Fruit fly (Drosophila melanogaster) whole organism, embryonic: ENCODE data around the gene Fmr1.
A peak's percentile ranks its signal among the peaks of the same experiment; 100 is the strongest.

Experiments
- Ada2b ChIP-seq: fragments of 200-800 bp; sonication (Bioruptor generic); IDR thresholded peaks from 2 replicates; pipeline ENCODE4 v1.3.6; 2022; ENCODE audit warnings: missing biosample characterization, missing genetic modification characterization
- CG10209 ChIP-seq: fragments of 200-800 bp; sonication (Bioruptor generic); optimal IDR thresholded peaks from 3 replicates; lab custom pipeline; 2017; ENCODE audit warnings: missing biosample characterization, mild to moderate bottlenecking, missing genetic modification characterization, missing genetic modification reagents
- CG10321 ChIP-seq: fragments of 200-800 bp; sonication (Bioruptor generic); IDR thresholded peaks from 2 replicates; pipeline ENCODE4 v1.3.6; 2022; ENCODE audit warnings: missing biosample characterization, missing genetic modification characterization
- CG10462 ChIP-seq: fragments of 200-800 bp; sonication (Bioruptor generic); optimal IDR thresholded peaks from 2 replicates; lab custom pipeline; 2016; ENCODE audit warnings: missing biosample characterization, missing genetic modification characterization
- CG10543 ChIP-seq: fragments of 200-800 bp; sonication (Bioruptor generic); optimal IDR thresholded peaks from 3 replicates; lab custom pipeline; 2017; ENCODE audit warnings: missing biosample characterization, mild to moderate bottlenecking, missing genetic modification characterization, moderate library complexity
- CG11398 ChIP-seq: fragments of 200-800 bp; sonication (Bioruptor generic); optimal IDR thresholded peaks from 2 replicates; lab custom pipeline; 2016; ENCODE audit warnings: missing biosample characterization, missing genetic modification characterization
- CG11504 ChIP-seq: fragments of 200-800 bp; sonication (Bioruptor generic); optimal IDR thresholded peaks from 3 replicates; lab custom pipeline; 2019; ENCODE audit warnings: missing biosample characterization, mild to moderate bottlenecking, missing genetic modification characterization, moderate library complexity
- CG11560 ChIP-seq: fragments of 200-800 bp; sonication (Bioruptor generic); IDR thresholded peaks from 3 replicates; pipeline ENCODE4 v1.3.6; 2022; ENCODE audit warnings: missing biosample characterization, missing genetic modification characterization
- CG12391 ChIP-seq: fragments of 200-800 bp; sonication (Bioruptor generic); optimal IDR thresholded peaks from 3 replicates; lab custom pipeline; 2018; ENCODE audit warnings: missing biosample characterization, mild to moderate bottlenecking, missing genetic modification characterization, moderate library complexity
- CG14441 ChIP-seq: fragments of 200-800 bp; sonication (Bioruptor generic); IDR thresholded peaks from 2 replicates; pipeline ENCODE4 v1.3.6; 2022; ENCODE audit warnings: missing biosample characterization, missing genetic modification characterization
- CG15011 ChIP-seq: fragments of 200-800 bp; sonication (Bioruptor generic); optimal IDR thresholded peaks from 3 replicates; lab custom pipeline; 2018; ENCODE audit warnings: missing biosample characterization, mild to moderate bottlenecking, missing genetic modification characterization
- CG15073 ChIP-seq: fragments of 200-800 bp; sonication (Bioruptor generic); optimal IDR thresholded peaks from 2 replicates; lab custom pipeline; 2016; ENCODE audit warnings: missing biosample characterization, missing genetic modification characterization
- CG17361 ChIP-seq: fragments of 200-800 bp; sonication (Bioruptor generic); IDR thresholded peaks from 3 replicates; pipeline ENCODE4 v1.3.6; 2022; ENCODE audit warnings: missing biosample characterization, missing genetic modification characterization
- CG1832 ChIP-seq: fragments of 200-800 bp; sonication (Bioruptor generic); optimal IDR thresholded peaks from 2 replicates; lab custom pipeline; 2017; ENCODE audit warnings: missing biosample characterization, mild to moderate bottlenecking, missing genetic modification characterization, inconsistent platforms
- CG30020 ChIP-seq: fragments of 200-800 bp; optimal IDR thresholded peaks from 2 replicates; lab custom pipeline; 2019; ENCODE audit warnings: missing biosample characterization, mild to moderate bottlenecking, missing genetic modification characterization, moderate library complexity
- CG31365 ChIP-seq: fragments of 200-800 bp; sonication (Bioruptor generic); optimal IDR thresholded peaks from 2 replicates; lab custom pipeline; 2018; ENCODE audit warnings: missing biosample characterization, mild to moderate bottlenecking, missing genetic modification characterization
- CG3407 ChIP-seq: fragments of 200-800 bp; sonication (Bioruptor generic); optimal IDR thresholded peaks from 2 replicates; lab custom pipeline; 2018; ENCODE audit warnings: missing biosample characterization, mild to moderate bottlenecking, missing genetic modification characterization
- CG42726 ChIP-seq: fragments of 200-800 bp; sonication (Bioruptor generic); IDR thresholded peaks from 2 replicates; pipeline ENCODE4 v1.3.6; 2022; ENCODE audit warnings: missing biosample characterization, missing genetic modification characterization; ENCODE audit not compliant: partially characterized antibody
- CG4854 ChIP-seq: fragments of 200-800 bp; sonication (Bioruptor generic); optimal IDR thresholded peaks from 2 replicates; lab custom pipeline; 2016; ENCODE audit warnings: missing biosample characterization, missing genetic modification characterization, inconsistent platforms
- CG6272 ChIP-seq: fragments of 200-800 bp; sonication (Bioruptor generic); IDR thresholded peaks from 2 replicates; pipeline ENCODE4 v1.3.6; 2022; ENCODE audit warnings: missing biosample characterization, missing genetic modification characterization
- CG8290 ChIP-seq, 3 experiments: fragments of 200-800 bp; sonication (Bioruptor generic); optimal IDR thresholded peaks; 2 replicates each; lab custom pipeline; 2016 to 2019; ENCODE audit warnings: missing biosample characterization in 3 of 3, missing genetic modification characterization in 3 of 3, mild to moderate bottlenecking in 2 of 3, moderate library complexity in 1 of 3
- Chrac-16 ChIP-seq: fragments of 200-800 bp; sonication (Bioruptor generic); optimal IDR thresholded peaks from 3 replicates; lab custom pipeline; 2016; ENCODE audit warnings: missing biosample characterization, missing genetic modification characterization
- CoRest ChIP-seq: fragments of 200-800 bp; sonication (Bioruptor generic); optimal IDR thresholded peaks from 3 replicates; lab custom pipeline; 2018; ENCODE audit warnings: missing biosample characterization, mild to moderate bottlenecking, missing genetic modification characterization, moderate library complexity
- Dip2 ChIP-seq: fragments of 200-800 bp; sonication (Bioruptor generic); IDR thresholded peaks from 2 replicates; pipeline ENCODE4 v1.3.6; 2022; ENCODE audit warnings: missing biosample characterization, missing genetic modification characterization
- Dll ChIP-seq: fragments of 200-800 bp; sonication (Bioruptor generic); IDR thresholded peaks from 4 replicates; pipeline ENCODE4 v1.3.6; 2022; ENCODE audit warnings: missing biosample characterization, missing genetic modification characterization; ENCODE audit not compliant: partially characterized antibody
- Fer1 ChIP-seq: fragments of 200-800 bp; sonication (Bioruptor generic); optimal IDR thresholded peaks from 2 replicates; lab custom pipeline; 2017; ENCODE audit warnings: missing biosample characterization, mild to moderate bottlenecking, missing genetic modification characterization
- Gsc ChIP-seq: fragments of 200-800 bp; sonication (Bioruptor generic); IDR thresholded peaks from 2 replicates; pipeline ENCODE4 v1.3.6; 2022; ENCODE audit warnings: missing biosample characterization, missing genetic modification characterization
- Gug ChIP-seq: fragments of 200-800 bp; sonication (Bioruptor generic); IDR thresholded peaks from 4 replicates; pipeline ENCODE4 v1.3.6; 2022; ENCODE audit warnings: missing biosample characterization, missing genetic modification characterization
- Hand ChIP-seq: fragments of 200-800 bp; sonication (Bioruptor generic); optimal IDR thresholded peaks from 2 replicates; lab custom pipeline; 2017; ENCODE audit warnings: mild to moderate bottlenecking, missing biosample characterization, missing genetic modification reagents, missing genetic modification characterization
- HmgZ ChIP-seq: fragments of 200-800 bp; sonication (Bioruptor generic); optimal IDR thresholded peaks from 2 replicates; lab custom pipeline; 2018; ENCODE audit warnings: missing biosample characterization, mild to moderate bottlenecking, missing genetic modification characterization
- Hr3 ChIP-seq: fragments of 200-800 bp; sonication (Bioruptor generic); optimal IDR thresholded peaks from 3 replicates; lab custom pipeline; 2016; ENCODE audit warnings: missing biosample characterization, missing genetic modification characterization
- Hr51 ChIP-seq, 2 experiments: fragments of 200-800 bp; sonication (Bioruptor generic); optimal IDR thresholded peaks; 2 replicates in 1 of 2; 3 replicates in 1 of 2; lab custom pipeline; 2016 to 2018; ENCODE audit warnings: missing biosample characterization in 2 of 2, missing genetic modification characterization in 2 of 2, mild to moderate bottlenecking in 1 of 2, moderate library complexity in 1 of 2
- MTF-1 ChIP-seq: fragments of 200-800 bp; sonication (Bioruptor generic); optimal IDR thresholded peaks from 2 replicates; lab custom pipeline; 2018; ENCODE audit warnings: missing biosample characterization, mild to moderate bottlenecking, missing genetic modification characterization, borderline replicate concordance
- Mrtf ChIP-seq: fragments of 200-800 bp; sonication (Bioruptor generic); IDR thresholded peaks from 3 replicates; pipeline ENCODE4 v1.3.6; 2022; ENCODE audit warnings: missing biosample characterization, missing genetic modification characterization
- Taf1 ChIP-seq: fragments of 200-800 bp; sonication (Bioruptor generic); IDR thresholded peaks from 2 replicates; pipeline ENCODE4 v1.3.6; 2022; ENCODE audit warnings: missing biosample characterization, missing genetic modification characterization
- aop ChIP-seq: fragments of 200-800 bp; sonication (Bioruptor generic); IDR thresholded peaks from 2 replicates; pipeline ENCODE4 v1.3.6; 2022; ENCODE audit warnings: missing biosample characterization, missing genetic modification characterization
- bcd ChIP-seq: fragments of 200-800 bp; sonication (Bioruptor generic); optimal IDR thresholded peaks from 2 replicates; lab custom pipeline; 2017; ENCODE audit warnings: missing biosample characterization, mild to moderate bottlenecking, missing genetic modification characterization
- chn ChIP-seq: fragments of 200-800 bp; sonication (Bioruptor generic); optimal IDR thresholded peaks from 2 replicates; lab custom pipeline; 2016; ENCODE audit warnings: missing biosample characterization, missing genetic modification characterization
- crp ChIP-seq, 2 experiments: fragments of 200-800 bp; sonication (Bioruptor generic); optimal IDR thresholded peaks; 2 replicates in 1 of 2; 3 replicates in 1 of 2; lab custom pipeline; 2017; ENCODE audit warnings: missing biosample characterization in 2 of 2, missing genetic modification characterization in 2 of 2, mild to moderate bottlenecking in 1 of 2, moderate library complexity in 1 of 2
- dysf ChIP-seq: fragments of 200-800 bp; sonication (Bioruptor generic); IDR thresholded peaks from 3 replicates; pipeline ENCODE4 v1.3.6; 2022; ENCODE audit warnings: missing biosample characterization, missing genetic modification characterization
- exex ChIP-seq: fragments of 200-800 bp; sonication (Bioruptor generic); optimal IDR thresholded peaks from 4 replicates; lab custom pipeline; 2018; ENCODE audit warnings: missing biosample characterization, mild to moderate bottlenecking, missing genetic modification characterization, moderate library complexity
- fru ChIP-seq: fragments of >200 bp; optimal IDR thresholded peaks from 2 replicates; lab custom pipeline; 2017
- gt ChIP-seq: fragments of 200-800 bp; sonication (Bioruptor generic); IDR thresholded peaks from 2 replicates; pipeline ENCODE4 v1.3.6; 2022; ENCODE audit warnings: missing biosample characterization, missing genetic modification characterization
- h ChIP-seq: fragments of >200 bp; optimal IDR thresholded peaks from 2 replicates; lab custom pipeline; 2017
- her ChIP-seq: fragments of 200-800 bp; sonication (Bioruptor generic); optimal IDR thresholded peaks from 2 replicates; lab custom pipeline; 2016; ENCODE audit warnings: missing biosample characterization, missing genetic modification characterization
- lola ChIP-seq, 3 experiments: fragments of >200 bp in 2 of 3; fragments of 200-800 bp in 1 of 3; sonication (Bioruptor generic) in 1 of 3; optimal IDR thresholded peaks; 2 replicates each; lab custom pipeline; 2017 to 2019; ENCODE audit warnings: missing biosample characterization in 3 of 3, missing genetic modification characterization in 3 of 3, mild to moderate bottlenecking in 1 of 3, moderate library complexity in 1 of 3
- odd ChIP-seq: fragments of 200-800 bp; sonication (Bioruptor generic); optimal IDR thresholded peaks from 2 replicates; lab custom pipeline; 2017; ENCODE audit warnings: missing biosample characterization, mild to moderate bottlenecking, missing genetic modification characterization
- org-1 ChIP-seq: fragments of 200-800 bp; sonication (Bioruptor generic); optimal IDR thresholded peaks from 2 replicates; lab custom pipeline; 2017; ENCODE audit warnings: missing biosample characterization, missing genetic modification characterization
- trh ChIP-seq: fragments of 200-800 bp; sonication (Bioruptor generic); optimal IDR thresholded peaks from 2 replicates; lab custom pipeline; 2016; ENCODE audit warnings: missing biosample characterization, missing genetic modification characterization

Fmr1 gene

DNA sequence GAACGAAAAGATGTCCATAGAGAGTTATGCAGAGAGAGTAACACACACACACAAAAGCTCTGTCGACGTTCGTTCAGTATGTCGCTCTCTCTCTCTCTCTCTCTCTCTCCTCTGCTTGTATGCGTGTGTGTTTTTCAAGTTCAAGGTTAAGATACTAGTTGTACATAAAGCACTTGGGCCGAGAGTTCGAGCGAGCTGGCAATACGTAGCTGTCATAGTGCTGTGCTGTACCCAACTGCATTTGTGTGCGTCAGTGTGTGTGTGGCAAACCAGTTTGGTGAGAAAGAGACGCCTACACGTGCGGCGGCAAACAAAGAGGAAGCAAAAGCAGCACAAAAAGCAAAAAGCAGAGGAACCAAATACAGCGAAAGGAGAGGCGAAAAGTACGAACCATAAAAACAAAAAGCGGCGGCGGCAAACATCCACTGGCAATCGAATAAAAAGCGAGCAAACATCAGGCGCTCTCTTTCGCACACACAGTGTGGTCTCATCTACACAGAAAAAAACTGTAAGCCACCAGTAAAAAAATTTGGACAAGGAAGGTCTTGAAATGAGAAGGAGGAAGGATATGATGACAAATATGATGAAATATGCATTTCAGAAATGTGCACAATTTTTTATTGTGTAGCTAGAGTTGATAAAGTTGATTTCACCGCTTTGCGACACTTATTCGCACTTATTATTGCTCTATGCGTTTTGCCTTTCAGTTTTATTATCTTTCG, 22.6 kb downstream of the Fmr1 start (continued):
- TF ChIP-seq CG14441 (peak; percentile 80), CG11398 (peak; percentile 51), chn (GFP tag; lab: Kevin White, UChicago) (peak; percentile 52), Hr3 (GFP tag; lab: Kevin White, UChicago) (peak; percentile 42), CoRest (tag; lab: Kevin White, UChicago) (peak; percentile 66), CG30020 (tag; lab: Kevin White, UChicago) (no peak), odd (GFP tag; lab: Kevin White, UChicago) (no peak), CG3407 (GFP tag; lab: Kevin White, UChicago) (peak; percentile 43), CG10321 (GFP tag; lab: Robert Waterston, UW) (peak; percentile 94), fru (no peak), Dll (no peak), Dip2 (no peak), Ada2b (GFP tag; lab: Robert Waterston, UW) (peak; percentile 71), CG17361 (peak; percentile 45; the same call in 2 of the 3 replicates), HmgZ (tag; lab: Kevin White, UChicago) (no peak), CG6272 (GFP tag; lab: Robert Waterston, UW) (0 out of 2 replicates have a peak, but pooled peaks have one; percentile 33), Taf1 (GFP tag; lab: Robert Waterston, UW) (peak; percentile 63; the same call in 1 of the 2 replicates), gt (no peak), exex (peak; percentile 5), h (lab: Kevin White, UChicago) (no peak), dysf (GFP tag; lab: Robert Waterston, UW) (peak; percentile 80), CG15011 (GFP tag; lab: Kevin White, UChicago) (peak; percentile 39), CG12391 (tag; lab: Kevin White, UChicago) (peak; percentile 43), CG11560 (tag; lab: Robert Waterston, UW) (0 out of 3 replicates have a peak, but pooled peaks have one; percentile 34), Chrac-16 (peak; percentile 21), org-1 (GFP tag; lab: Kevin White, UChicago) (peak; percentile 64), CG15073 (GFP tag; lab: Kevin White, UChicago) (no peak), CG42726 (GFP tag; lab: Robert Waterston, UW) (no peak), Hr51 (GFP tag; optimal IDR thresholded peaks at IDR 0.05; lab: Kevin White, UChicago) (peak; percentile 44 to 59), trh (GFP tag; lab: Kevin White, UChicago) (peak; percentile 38), CG1832 (GFP tag; lab: Kevin White, UChicago) (peak; percentile 80), CG10543 (no peak), CG10209 (GFP tag; lab: Kevin White, UChicago) (peak; percentile 69), CG11504 (peak; percentile 67), CG4854 (GFP tag; lab: Kevin White, UChicago) (peak; percentile 45), crp (GFP tag; optimal IDR thresholded peaks at IDR 0.05; lab: Kevin White, UChicago) (no peak), Hand (GFP tag; lab: Kevin White, UChicago) (peak; percentile 15), Gug (GFP tag; lab: Robert Waterston, UW) (peak; percentile 77), Mrtf (GFP tag; lab: Robert Waterston, UW) (no peak), CG10462 (GFP tag; lab: Kevin White, UChicago) (peak; percentile 10), Gsc (GFP tag; lab: Robert Waterston, UW) (peak; percentile 40), Fer1 (GFP tag; lab: Kevin White, UChicago) (peak; percentile 28), CG8290 (GFP tag; optimal IDR thresholded peaks at IDR 0.05; lab: Kevin White, UChicago) (no peak), CG8290 (tag; optimal IDR thresholded peaks at IDR 0.05; lab: Kevin White, UChicago) (peak in 1 of 2 experiments; percentile 46), MTF-1 (no peak), aop (0 out of 2 replicates have a peak, but pooled peaks have one; percentile 18), lola (GFP tag; optimal IDR thresholded peaks at IDR 0.05; lab: Kevin White, UChicago) (no peak), CG31365 (no peak), her (peak; percentile 69), bcd (GFP tag; lab: Kevin White, UChicago) (peak; percentile 77)
